Worm (Caenorhabditis elegans): ENCODE measurements around the gene epg-6.

Gene epg-6

DNA sequence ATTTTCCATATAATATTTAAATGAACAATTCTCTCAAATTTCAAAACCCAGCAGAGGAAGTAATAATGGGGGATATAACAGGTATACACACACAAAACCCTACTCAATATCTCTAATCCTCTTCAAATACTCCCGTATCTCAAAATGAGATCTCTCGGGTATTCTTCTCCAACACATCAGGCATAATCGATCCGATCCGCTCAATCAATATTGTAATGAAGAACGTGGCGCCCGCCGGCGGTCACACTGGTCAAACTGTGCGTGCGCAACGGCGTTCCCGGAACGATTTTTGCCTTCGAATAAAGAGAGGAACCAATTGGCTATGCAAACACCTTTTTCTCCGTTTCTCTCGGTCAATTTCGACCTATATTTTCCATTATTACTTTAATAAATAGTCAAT lies 37.4 kb downstream of the epg-6 start:
- TF ChIP-seq alr-1 (tag; optimal IDR thresholded peaks at IDR 0.05) (no peak), C34F6.9 (tag; optimal IDR thresholded peaks at IDR 0.05) (peak; percentile 16), aly-2 (tag; optimal IDR thresholded peaks at IDR 0.05) (no peak), nhr-237 (tag; optimal IDR thresholded peaks at IDR 0.05) (no peak)

DNA sequence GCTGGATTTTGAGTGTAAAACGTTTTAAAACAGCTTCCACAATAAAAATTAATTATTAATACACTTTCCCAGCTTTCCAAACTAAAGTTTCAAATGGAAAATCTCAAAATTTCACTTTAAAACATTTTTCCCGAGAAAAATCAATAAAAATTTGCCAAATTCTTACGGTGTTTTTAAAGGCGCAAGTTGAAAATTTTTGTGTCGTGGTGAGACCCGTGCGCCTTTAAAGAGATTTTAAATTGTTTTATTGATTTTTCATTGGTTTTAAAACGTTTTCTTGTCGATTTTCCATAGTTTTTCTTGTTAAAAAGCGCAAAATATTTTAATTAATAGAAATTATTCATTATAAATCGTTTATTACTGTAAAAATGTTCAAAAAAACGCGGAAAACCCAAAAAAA lies 38.1 kb downstream of the epg-6 start, which contains the start of gene Y45F3A.1:
Gene Y45F3A.1 (minus strand): TSS at position 12 of the 400 bp plus-strand sequence.
- no peak for TF ChIP-seq blmp-1 (tag; optimal IDR thresholded peaks at IDR 0.05; ENCODE audit: insufficient read depth)
- no peak for TF ChIP-seq ztf-11 (tag; optimal IDR thresholded peaks at IDR 0.05)
- TF ChIP-seq sma-3 (GFP tag; optimal IDR thresholded peaks at IDR 0.05), result no peak
- TF ChIP-seq crh-2 (tag; optimal IDR thresholded peaks at IDR 0.05), result no peak
- TF ChIP-seq nhr-77 (tag; optimal IDR thresholded peaks at IDR 0.05), result no peak
- no peak for TF ChIP-seq unc-55 (GFP tag; optimal IDR thresholded peaks at IDR 0.05)
- TF ChIP-seq ceh-16 (tag; optimal IDR thresholded peaks at IDR 0.05), result no peak
- TF ChIP-seq sem-4 (tag; optimal IDR thresholded peaks at IDR 0.05), result no peak
- TF ChIP-seq lin-39 (tag; optimal IDR thresholded peaks at IDR 0.05), result no peak
- no peak for TF ChIP-seq lin-11 (tag; optimal IDR thresholded peaks at IDR 0.05)
- no peak for TF ChIP-seq nhr-25 (tag; optimal IDR thresholded peaks at IDR 0.05)

DNA sequence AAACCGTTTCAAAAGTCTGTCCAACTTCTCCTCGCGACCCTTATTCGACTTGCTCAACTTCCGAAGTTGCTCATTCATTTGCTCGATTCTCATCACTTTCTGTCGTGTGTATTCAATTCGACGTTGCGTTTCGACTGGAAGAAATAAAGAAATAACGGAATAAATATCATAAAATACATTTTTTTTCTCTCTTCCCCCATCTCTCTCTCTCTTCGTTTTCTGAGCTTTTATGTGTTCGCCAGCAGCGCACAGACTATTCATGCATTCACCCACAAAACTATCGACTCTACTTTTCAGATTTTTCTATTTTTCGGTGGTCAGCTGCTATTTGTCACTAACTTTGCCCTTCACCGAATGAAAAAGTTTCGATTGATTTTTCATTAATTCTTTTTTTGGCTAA lies 39.7 kb downstream of the epg-6 start, which contains the start of gene rab-30:
Gene rab-30 (plus strand): TSS at position 301 of the 400 bp plus-strand sequence.
- TF ChIP-seq elt-1 (tag; optimal IDR thresholded peaks at IDR 0.05), result no peak
- TF ChIP-seq nhr-23 (tag; optimal IDR thresholded peaks at IDR 0.05), result no peak
- TF ChIP-seq F13H6.1 (tag; optimal IDR thresholded peaks at IDR 0.05), result no peak
- TF ChIP-seq unc-62 (GFP tag; optimal IDR thresholded peaks at IDR 0.05), result no peak
- TF ChIP-seq ZK546.5 (tag; optimal IDR thresholded peaks at IDR 0.05), result no peak
- no peak for TF ChIP-seq nhr-11 (tag; optimal IDR thresholded peaks at IDR 0.05)
- no peak for TF ChIP-seq nhr-12 (tag; optimal IDR thresholded peaks at IDR 0.05)
- TF ChIP-seq elt-3 (tag; optimal IDR thresholded peaks at IDR 0.05), result no peak
- TF ChIP-seq unc-39 (tag; optimal IDR thresholded peaks at IDR 0.05), result no peak
- no peak for TF ChIP-seq mdl-1 (tag; optimal IDR thresholded peaks at IDR 0.05)
- TF ChIP-seq dmd-4 (tag; optimal IDR thresholded peaks at IDR 0.05), result no peak
- no peak for TF ChIP-seq nhr-77 (tag; optimal IDR thresholded peaks at IDR 0.05)
- TF ChIP-seq sma-3 (GFP tag; optimal IDR thresholded peaks at IDR 0.05), result no peak
- TF ChIP-seq lin-11 (tag; optimal IDR thresholded peaks at IDR 0.05), result no peak
- no peak for TF ChIP-seq lin-39 (tag; optimal IDR thresholded peaks at IDR 0.05)
- TF ChIP-seq fos-1 (tag; optimal IDR thresholded peaks at IDR 0.05), result no peak
- TF ChIP-seq crh-2 (tag; optimal IDR thresholded peaks at IDR 0.05), result no peak
- TF ChIP-seq sma-9 (GFP tag; optimal IDR thresholded peaks at IDR 0.05), result no peak
- TF ChIP-seq sma-9 (tag; optimal IDR thresholded peaks at IDR 0.05), result no peak
- TF ChIP-seq snpc-4 (tag; optimal IDR thresholded peaks at IDR 0.05), result no peak
- no peak for TF ChIP-seq ztf-4 (tag; optimal IDR thresholded peaks at IDR 0.05)

DNA sequence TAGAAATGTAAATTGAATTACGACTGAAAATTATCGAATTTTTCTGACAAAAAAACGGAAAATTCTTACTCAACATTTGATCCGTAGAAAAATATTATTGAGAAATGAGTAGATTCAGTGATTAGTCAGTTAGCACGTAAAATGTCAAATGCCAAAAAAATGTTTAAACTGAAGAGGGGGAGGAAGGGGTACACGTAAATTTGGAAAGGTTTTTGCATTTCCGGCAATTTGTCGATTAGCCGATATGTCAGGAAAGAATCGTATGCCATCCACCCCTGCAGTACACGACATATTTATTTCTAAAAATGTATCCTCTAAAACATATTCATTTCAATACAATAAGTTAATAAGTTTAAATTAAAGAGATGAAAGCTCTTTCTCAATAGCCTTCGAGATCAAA lies 42.1 kb downstream of the epg-6 start, which contains the start of gene T21C12.4:
Gene T21C12.4 (minus strand): TSS at position 101 of the 400 bp plus-strand sequence.
- TF ChIP-seq nhr-12 (tag; optimal IDR thresholded peaks at IDR 0.05) (no peak), F13H6.1 (tag; optimal IDR thresholded peaks at IDR 0.05) (no peak), nhr-6 (tag; optimal IDR thresholded peaks at IDR 0.05) (no peak), fos-1 (tag; optimal IDR thresholded peaks at IDR 0.05) (no peak), skn-1 (tag; optimal IDR thresholded peaks at IDR 0.05) (no peak), unc-39 (tag; optimal IDR thresholded peaks at IDR 0.05) (no peak), ceh-16 (tag; optimal IDR thresholded peaks at IDR 0.05) (no peak), lin-39 (tag; optimal IDR thresholded peaks at IDR 0.05) (no peak), ceh-82 (tag; optimal IDR thresholded peaks at IDR 0.05) (no peak), nhr-25 (tag; optimal IDR thresholded peaks at IDR 0.05) (no peak), lsy-2 (tag; optimal IDR thresholded peaks at IDR 0.05) (no peak), egl-27 (tag; optimal IDR thresholded peaks at IDR 0.05) (no peak), sma-3 (GFP tag; optimal IDR thresholded peaks at IDR 0.05) (no peak), dmd-4 (tag; optimal IDR thresholded peaks at IDR 0.05) (no peak), elt-3 (tag; optimal IDR thresholded peaks at IDR 0.05) (no peak)

- TF ChIP-seq alr-1 (tag; optimal IDR thresholded peaks at IDR 0.05), result no peak
- TF ChIP-seq sma-9 (GFP tag; optimal IDR thresholded peaks at IDR 0.05), result no peak
- no peak for TF ChIP-seq sma-9 (tag; optimal IDR thresholded peaks at IDR 0.05)
- TF ChIP-seq elt-1 (tag; optimal IDR thresholded peaks at IDR 0.05), result no peak
- TF ChIP-seq unc-55 (GFP tag; optimal IDR thresholded peaks at IDR 0.05), result no peak
Measured at ce11 chrIII:10552929-10553328, 47.1 kb downstream of the epg-6 start, which contains the start of gene T21C12.8. Gene T21C12.8, minus strand, starts transcription at chrIII:10553029.
